Worm (Caenorhabditis elegans) whole organism, midembryonic: ENCODE data around the gene atx-3.

Experiments
- T22C8.4 ChIP-seq: fragments of 200-800 bp; sonication (Bioruptor generic); IDR thresholded peaks from 2 replicates; pipeline ENCODE4 v1.3.6; 2022; ENCODE audit warnings: missing genetic modification characterization, missing compliant biosample characterization
- cog-1 ChIP-seq: sonication (generic microtip); optimal IDR thresholded peaks from 2 replicates; lab custom pipeline; 2016; ENCODE audit warnings: missing genetic modification characterization, missing compliant biosample characterization
- flt-1 ChIP-seq: fragments of 200-800 bp; sonication (Bioruptor generic); IDR thresholded peaks from 2 replicates; pipeline ENCODE4 v1.3.6; 2022; ENCODE audit warnings: missing genetic modification characterization, missing compliant biosample characterization
- klf-2 ChIP-seq: fragments of 200-800 bp; sonication (Bioruptor generic); conservative IDR thresholded peaks from 2 replicates; pipeline ENCODE4 v1.3.6; 2022; ENCODE audit warnings: missing genetic modification reagents, missing genetic modification characterization, missing compliant biosample characterization

ce11 chrV:15621518-15621917 lies 44.3 kb upstream of the atx-3 start, which contains the start of gene C55A1.1:
- TF ChIP-seq T22C8.4 (GFP tag; lab: Robert Waterston, UW) (no peak), cog-1 (no peak), klf-2 (GFP tag; lab: Robert Waterston, UW) (no peak), flt-1 (GFP tag; lab: Robert Waterston, UW) (no peak)
